Worm (Caenorhabditis elegans) whole organism, L2 larva: ENCODE results near the gene Y69H2.1.
A peak's percentile ranks its signal among the peaks of the same experiment; 100 is the strongest.

Source experiments
- F13H6.1 ChIP-seq: sonication (generic microtip); optimal IDR thresholded peaks from 2 replicates; lab custom pipeline; 2016; ENCODE audit warnings: missing genetic modification characterization, missing compliant biosample characterization
- Y55F3AM.14 ChIP-seq: fragments of 200-800 bp; sonication (Bioruptor generic); optimal IDR thresholded peaks from 2 replicates; lab custom pipeline; 2018; ENCODE audit warnings: mild to moderate bottlenecking, missing genetic modification characterization, missing compliant biosample characterization
- aly-2 ChIP-seq: fragments of 150-350 bp; optimal IDR thresholded peaks from 2 replicates; lab custom pipeline; 2014; ENCODE audit warnings: missing biosample characterization, missing genetic modification characterization
- ama-1 ChIP-seq: fragments of 150-350 bp; optimal IDR thresholded peaks from 2 replicates; lab custom pipeline; 2018; ENCODE audit warnings: inconsistent platforms
- ceh-16 ChIP-seq: fragments of 150-350 bp; optimal IDR thresholded peaks from 2 replicates; lab custom pipeline; 2014; ENCODE audit warnings: missing biosample characterization, missing genetic modification characterization
- dmd-4 ChIP-seq: sonication (generic microtip); optimal IDR thresholded peaks from 2 replicates; lab custom pipeline; 2017; ENCODE audit warnings: missing biosample characterization, missing genetic modification characterization
- egl-27 ChIP-seq: sonication (generic microtip); optimal IDR thresholded peaks from 3 replicates; lab custom pipeline; 2017; ENCODE audit warnings: missing biosample characterization, missing genetic modification reagents, missing genetic modification characterization
- lin-11 ChIP-seq: fragments of 150-350 bp; sonication (generic microtip); optimal IDR thresholded peaks from 2 replicates; lab custom pipeline; 2014; ENCODE audit warnings: missing biosample characterization, missing genetic modification characterization, inconsistent platforms, mixed read lengths
- lin-13 ChIP-seq: fragments of 150-350 bp; optimal IDR thresholded peaks from 2 replicates; lab custom pipeline; 2014; ENCODE audit warnings: missing biosample characterization, missing genetic modification reagents, missing genetic modification characterization
- lin-39 ChIP-seq: fragments of 150-350 bp; optimal IDR thresholded peaks from 2 replicates; lab custom pipeline; 2014; ENCODE audit warnings: missing biosample characterization, missing genetic modification reagents, missing genetic modification characterization
- lsy-2 ChIP-seq, 2 experiments: fragments of 150-350 bp in 1 of 2; sonication (generic microtip) in 1 of 2; optimal IDR thresholded peaks; 2 replicates each; lab custom pipeline; 2014 to 2017; ENCODE audit warnings: missing biosample characterization in 2 of 2, missing genetic modification characterization in 2 of 2
- mab-5 ChIP-seq: fragments of 150-350 bp; optimal IDR thresholded peaks from 2 replicates; lab custom pipeline; 2014; ENCODE audit warnings: missing biosample characterization, missing genetic modification characterization
- nhr-10 ChIP-seq: sonication (generic microtip); optimal IDR thresholded peaks from 2 replicates; lab custom pipeline; 2017; ENCODE audit warnings: missing biosample characterization, missing genetic modification characterization
- nhr-12 ChIP-seq: fragments of 150-350 bp; optimal IDR thresholded peaks from 2 replicates; lab custom pipeline; 2014; ENCODE audit warnings: missing biosample characterization, missing genetic modification characterization
- nhr-129 ChIP-seq: fragments of 150-350 bp; optimal IDR thresholded peaks from 2 replicates; lab custom pipeline; 2014; ENCODE audit warnings: missing biosample characterization, missing genetic modification characterization
- nhr-21 ChIP-seq: fragments of 150-350 bp; optimal IDR thresholded peaks from 2 replicates; lab custom pipeline; 2014; ENCODE audit warnings: missing biosample characterization, missing genetic modification characterization
- nhr-237 ChIP-seq: fragments of 150-350 bp; optimal IDR thresholded peaks from 2 replicates; lab custom pipeline; 2014; ENCODE audit warnings: missing biosample characterization, missing genetic modification characterization
- nhr-25 ChIP-seq: fragments of 150-350 bp; sonication (generic microtip); optimal IDR thresholded peaks from 3 replicates; lab custom pipeline; 2014; ENCODE audit warnings: missing biosample characterization, missing genetic modification characterization
- nhr-6 ChIP-seq: fragments of 150-350 bp; optimal IDR thresholded peaks from 2 replicates; lab custom pipeline; 2014; ENCODE audit warnings: missing biosample characterization, missing genetic modification characterization
- nhr-77 ChIP-seq: fragments of 150-350 bp; optimal IDR thresholded peaks from 2 replicates; lab custom pipeline; 2014; ENCODE audit warnings: missing biosample characterization, missing genetic modification characterization
- skn-1 ChIP-seq: sonication (generic microtip); optimal IDR thresholded peaks from 2 replicates; lab custom pipeline; 2017; ENCODE audit warnings: missing biosample characterization, missing genetic modification characterization
- snpc-4 ChIP-seq: fragments of 150-350 bp; optimal IDR thresholded peaks from 2 replicates; lab custom pipeline; 2014; ENCODE audit warnings: missing biosample characterization, missing genetic modification characterization
- unc-55 ChIP-seq: fragments of 150-350 bp; sonication (generic microtip); optimal IDR thresholded peaks from 3 replicates; lab custom pipeline; 2014; ENCODE audit warnings: missing biosample characterization, missing genetic modification reagents, missing genetic modification characterization
- unc-62 ChIP-seq: fragments of 150-350 bp; optimal IDR thresholded peaks from 2 replicates; lab custom pipeline; 2014; ENCODE audit warnings: missing biosample characterization, missing genetic modification reagents, missing genetic modification characterization
- zag-1 ChIP-seq: fragments of 150-350 bp; optimal IDR thresholded peaks from 2 replicates; lab custom pipeline; 2014; ENCODE audit warnings: missing biosample characterization, missing genetic modification characterization
- ztf-1 ChIP-seq: fragments of 200-800 bp; sonication (Bioruptor generic); conservative IDR thresholded peaks from 2 replicates; pipeline ENCODE4 v1.3.6; 2022; ENCODE audit warnings: missing genetic modification characterization, missing compliant biosample characterization
- ztf-11 ChIP-seq: sonication (generic microtip); optimal IDR thresholded peaks from 2 replicates; lab custom pipeline; 2017; ENCODE audit warnings: missing biosample characterization, missing genetic modification characterization
- ztf-4 ChIP-seq: fragments of 150-350 bp; optimal IDR thresholded peaks from 2 replicates; lab custom pipeline; 2014; ENCODE audit warnings: missing biosample characterization, missing genetic modification characterization

Y69H2.1 gene

ce11 chrV:18575084-18575483 lies 47.3 kb downstream of the Y69H2.1 start:
- TF ChIP-seq aly-2 (tag; lab: Kevin White, UChicago): no peak
- no peak for TF ChIP-seq nhr-129 (tag; lab: Kevin White, UChicago)
- no peak for TF ChIP-seq snpc-4
- no peak for TF ChIP-seq ztf-11 (tag; lab: Kevin White, UChicago)
- no peak for TF ChIP-seq egl-27 (tag; lab: Kevin White, UChicago)
- TF ChIP-seq nhr-12 (tag; lab: Kevin White, UChicago): no peak
- TF ChIP-seq lin-39 (tag; lab: Kevin White, UChicago): no peak
- TF ChIP-seq lin-11 (tag; lab: Kevin White, UChicago): no peak
- no peak for TF ChIP-seq unc-62 (GFP tag; lab: Kevin White, UChicago)
- TF ChIP-seq nhr-10: no peak
- no peak for TF ChIP-seq ceh-16 (tag; lab: Kevin White, UChicago)
- TF ChIP-seq zag-1 (tag; lab: Kevin White, UChicago): no peak
- no peak for TF ChIP-seq nhr-6 (tag; lab: Kevin White, UChicago)
- no peak for TF ChIP-seq ztf-1 (GFP tag; lab: Robert Waterston, UW)
- no peak for TF ChIP-seq F13H6.1
- no peak for TF ChIP-seq nhr-77 (tag; lab: Kevin White, UChicago)
- TF ChIP-seq nhr-21: no peak

DNA sequence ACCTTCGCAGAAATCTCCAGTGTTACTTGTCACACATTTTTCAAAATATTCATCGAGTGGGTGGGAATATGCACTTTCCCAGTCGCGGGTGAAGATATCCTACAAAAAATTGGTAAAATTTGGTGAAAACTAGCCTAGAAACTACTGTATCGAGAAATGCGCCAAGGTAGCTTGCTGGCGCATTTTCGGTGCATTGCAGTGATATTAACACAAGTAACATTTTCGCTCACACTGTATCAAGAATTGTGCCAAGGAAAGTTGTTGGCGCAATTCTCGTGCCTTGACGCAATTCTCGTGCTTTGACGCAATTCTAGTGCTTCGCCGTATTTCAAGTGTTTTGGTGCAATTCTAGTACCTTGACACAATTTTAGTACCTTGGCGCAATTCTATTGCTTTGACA lies 49.2 kb downstream of the Y69H2.1 start:
- no peak for TF ChIP-seq lin-39 (tag; lab: Kevin White, UChicago)
- no peak for TF ChIP-seq nhr-237 (tag; lab: Kevin White, UChicago)
- TF ChIP-seq ama-1 (lab: Kevin White, UChicago): no peak
- peak; percentile 54 for TF ChIP-seq lin-13 (GFP tag; lab: Kevin White, UChicago)
- no peak for TF ChIP-seq nhr-21
- no peak for TF ChIP-seq lin-11 (tag; lab: Kevin White, UChicago)
- TF ChIP-seq nhr-10: no peak
- 0 out of 2 replicates have a peak, but pooled peaks have one; percentile 16 for TF ChIP-seq ztf-1 (GFP tag; lab: Robert Waterston, UW)
- no peak for TF ChIP-seq aly-2 (tag; lab: Kevin White, UChicago)
- TF ChIP-seq dmd-4: no peak
- TF ChIP-seq nhr-25 (tag; lab: Kevin White, UChicago): peak; percentile 63
- TF ChIP-seq egl-27 (tag; lab: Kevin White, UChicago): no peak
- TF ChIP-seq mab-5: no peak
- no peak for TF ChIP-seq ztf-4 (tag; lab: Kevin White, UChicago)
- TF ChIP-seq nhr-6 (tag; lab: Kevin White, UChicago): no peak
- TF ChIP-seq unc-55 (GFP tag; lab: Kevin White, UChicago): no peak
- peak; percentile 60 for TF ChIP-seq Y55F3AM.14 (GFP tag; lab: Kevin White, UChicago)
- peak; percentile 26 to 32 for TF ChIP-seq lsy-2 (tag; optimal IDR thresholded peaks at IDR 0.05; lab: Kevin White, UChicago)
- TF ChIP-seq nhr-77 (tag; lab: Kevin White, UChicago): no peak

- TF ChIP-seq skn-1 (tag; lab: Kevin White, UChicago): no peak
These were observed 50.8 kb downstream of the Y69H2.1 start, which contains the start of gene Y51A2D.21 for ce11 chrV:18571533-18571932. Y51A2D.21 (plus strand) TSS chrV:18571833.
